Fruit fly (Drosophila melanogaster) S2 (cell line): ENCODE measurements around the gene CG14982.

Experiments used
- CG8478 ChIP-seq: fragments of >200 bp; optimal IDR thresholded peaks from 2 replicates; lab custom pipeline; 2018
- CTCF ChIP-seq, 2 experiments: fragments of >200 bp; optimal IDR thresholded peaks; 2 replicates each; lab custom pipeline; 2018

DNA sequence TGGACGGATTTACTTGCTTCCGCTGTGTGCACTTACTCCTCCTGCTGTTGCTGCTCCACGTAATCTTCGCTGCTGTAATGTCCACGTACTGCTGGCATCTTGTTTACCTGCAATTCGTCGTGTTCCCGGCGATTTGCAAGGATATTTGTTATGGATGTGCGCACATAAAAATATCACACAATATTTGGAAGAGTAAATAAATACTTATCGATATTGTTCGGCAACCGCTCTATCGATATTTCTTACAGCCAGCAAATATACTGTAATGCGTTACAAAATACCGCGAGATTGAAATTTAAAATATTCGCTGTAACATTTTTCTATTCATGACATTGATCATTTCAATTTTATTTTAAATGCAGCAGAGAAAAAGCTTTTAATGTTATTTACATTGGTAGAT, 4.7 kb upstream of the CG14982 start, which contains the start of gene CG10866:
- TF ChIP-seq CG8478, result no peak
- no peak for TF ChIP-seq CTCF (optimal IDR thresholded peaks at IDR 0.05; lab: Kevin White, UChicago)
